Worm (Caenorhabditis elegans) whole organism, L2 larva: ENCODE data around the gene his-40.

Experiments
- C34F6.9 ChIP-seq: fragments of 150-350 bp; optimal IDR thresholded peaks from 2 replicates; lab custom pipeline; 2014; ENCODE audit warnings: missing biosample characterization, missing genetic modification characterization
- F13H6.1 ChIP-seq: sonication (generic microtip); optimal IDR thresholded peaks from 2 replicates; lab custom pipeline; 2016; ENCODE audit warnings: missing genetic modification characterization, missing compliant biosample characterization
- R02D3.7 ChIP-seq: fragments of 150-350 bp; optimal IDR thresholded peaks from 2 replicates; lab custom pipeline; 2014; ENCODE audit warnings: missing biosample characterization, missing genetic modification characterization
- ZK546.5 ChIP-seq: sonication (generic microtip); optimal IDR thresholded peaks from 2 replicates; lab custom pipeline; 2017; ENCODE audit warnings: missing biosample characterization, missing genetic modification characterization
- ceh-82 ChIP-seq: fragments of 150-350 bp; optimal IDR thresholded peaks from 2 replicates; lab custom pipeline; 2014; ENCODE audit warnings: missing biosample characterization, missing genetic modification characterization
- crh-2 ChIP-seq: sonication (generic microtip); optimal IDR thresholded peaks from 2 replicates; lab custom pipeline; 2017; ENCODE audit warnings: missing biosample characterization, missing genetic modification characterization
- elt-1 ChIP-seq: fragments of 150-350 bp; optimal IDR thresholded peaks from 2 replicates; lab custom pipeline; 2014; ENCODE audit warnings: missing biosample characterization, missing genetic modification characterization
- elt-3 ChIP-seq: sonication (generic microtip); optimal IDR thresholded peaks from 2 replicates; lab custom pipeline; 2017; ENCODE audit warnings: missing biosample characterization, missing genetic modification characterization
- fos-1 ChIP-seq: fragments of 150-350 bp; optimal IDR thresholded peaks from 2 replicates; lab custom pipeline; 2014; ENCODE audit warnings: missing biosample characterization, missing genetic modification characterization
- gmeb-1 ChIP-seq: fragments of 150-350 bp; optimal IDR thresholded peaks from 2 replicates; lab custom pipeline; 2014; ENCODE audit warnings: missing biosample characterization, missing genetic modification characterization
- lin-39 ChIP-seq: fragments of 150-350 bp; optimal IDR thresholded peaks from 2 replicates; lab custom pipeline; 2014; ENCODE audit warnings: missing biosample characterization, missing genetic modification reagents, missing genetic modification characterization
- lsy-2 ChIP-seq, 2 experiments: fragments of 150-350 bp in 1 of 2; sonication (generic microtip) in 1 of 2; optimal IDR thresholded peaks; 2 replicates each; lab custom pipeline; 2014 to 2017; ENCODE audit warnings: missing biosample characterization in 2 of 2, missing genetic modification characterization in 2 of 2
- mab-5 ChIP-seq: fragments of 150-350 bp; optimal IDR thresholded peaks from 2 replicates; lab custom pipeline; 2014; ENCODE audit warnings: missing biosample characterization, missing genetic modification characterization
- nhr-12 ChIP-seq: fragments of 150-350 bp; optimal IDR thresholded peaks from 2 replicates; lab custom pipeline; 2014; ENCODE audit warnings: missing biosample characterization, missing genetic modification characterization
- nhr-6 ChIP-seq: fragments of 150-350 bp; optimal IDR thresholded peaks from 2 replicates; lab custom pipeline; 2014; ENCODE audit warnings: missing biosample characterization, missing genetic modification characterization
- nhr-77 ChIP-seq: fragments of 150-350 bp; optimal IDR thresholded peaks from 2 replicates; lab custom pipeline; 2014; ENCODE audit warnings: missing biosample characterization, missing genetic modification characterization
- skn-1 ChIP-seq: sonication (generic microtip); optimal IDR thresholded peaks from 2 replicates; lab custom pipeline; 2017; ENCODE audit warnings: missing biosample characterization, missing genetic modification characterization
- unc-55 ChIP-seq: fragments of 150-350 bp; sonication (generic microtip); optimal IDR thresholded peaks from 3 replicates; lab custom pipeline; 2014; ENCODE audit warnings: missing biosample characterization, missing genetic modification reagents, missing genetic modification characterization
- zag-1 ChIP-seq: fragments of 150-350 bp; optimal IDR thresholded peaks from 2 replicates; lab custom pipeline; 2014; ENCODE audit warnings: missing biosample characterization, missing genetic modification characterization
- ztf-1 ChIP-seq: fragments of 200-800 bp; sonication (Bioruptor generic); conservative IDR thresholded peaks from 2 replicates; pipeline ENCODE4 v1.3.6; 2022; ENCODE audit warnings: missing genetic modification characterization, missing compliant biosample characterization
- ztf-4 ChIP-seq: fragments of 150-350 bp; optimal IDR thresholded peaks from 2 replicates; lab custom pipeline; 2014; ENCODE audit warnings: missing biosample characterization, missing genetic modification characterization

Gene his-40

DNA sequence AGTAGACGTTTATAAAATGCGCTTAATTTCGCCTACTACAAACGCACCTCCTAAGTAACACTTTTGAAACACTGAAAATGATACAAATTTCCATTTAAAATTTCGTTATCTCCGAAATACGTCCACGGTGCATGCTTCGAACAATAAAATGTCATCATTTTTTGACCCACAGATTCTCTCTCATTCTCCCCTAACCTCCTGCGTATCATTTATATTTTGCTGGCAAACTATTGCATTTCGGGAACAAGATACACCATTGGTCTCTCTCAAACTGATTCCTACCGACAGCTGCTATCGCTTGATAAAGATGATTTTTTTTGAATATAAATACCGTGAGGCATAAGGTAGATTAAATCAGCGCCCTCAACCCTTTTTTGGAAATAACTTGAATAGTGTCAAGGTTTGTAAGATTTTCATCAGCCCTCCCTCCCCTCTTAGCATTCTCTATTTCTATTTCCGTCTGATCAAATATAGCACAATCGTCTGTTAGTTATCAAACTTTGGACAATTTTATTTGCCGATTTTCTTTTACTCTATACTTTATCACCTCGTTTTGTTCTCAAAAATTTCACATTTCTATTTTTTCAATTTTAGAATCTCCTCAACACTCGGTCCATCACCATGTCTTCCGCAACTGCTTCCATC lies 31.1 kb downstream of the his-40 start, which contains the start of gene C07D8.6 (continued):
- no peak for TF ChIP-seq nhr-77 (tag; lab: Kevin White, UChicago)
- no peak for TF ChIP-seq elt-3 (tag; lab: Kevin White, UChicago)
- TF ChIP-seq nhr-6 (tag; lab: Kevin White, UChicago) = no peak

DNA sequence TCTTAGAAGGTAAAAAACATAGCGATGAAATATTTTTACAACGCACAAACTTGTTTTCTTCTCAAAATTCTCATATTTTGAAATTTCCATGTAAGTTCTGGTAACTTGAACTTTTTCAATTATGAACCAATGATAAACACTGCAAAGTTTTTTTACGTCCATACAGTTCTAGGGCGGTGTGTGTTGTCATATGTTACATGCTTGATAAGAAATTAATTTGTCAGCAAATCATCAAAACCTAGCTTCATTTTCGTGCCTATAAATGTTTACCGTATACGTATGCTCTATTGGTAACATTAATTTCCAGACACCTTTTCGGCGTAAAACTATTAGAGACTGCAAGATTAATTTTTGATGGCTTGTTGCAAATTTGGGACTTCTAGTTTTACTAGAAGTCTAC lies 33.3 kb downstream of the his-40 start:
- TF ChIP-seq C34F6.9 (tag; lab: Kevin White, UChicago) (no peak), lin-39 (tag; lab: Kevin White, UChicago) (no peak), nhr-12 (tag; lab: Kevin White, UChicago) (no peak), crh-2 (tag; lab: Kevin White, UChicago) (peak; percentile 5), fos-1 (tag; lab: Kevin White, UChicago) (peak; percentile 39), gmeb-1 (tag; lab: Kevin White, UChicago) (no peak), ztf-4 (tag; lab: Kevin White, UChicago) (no peak), ceh-82 (tag; lab: Kevin White, UChicago) (no peak), R02D3.7 (no peak), lsy-2 (tag; optimal IDR thresholded peaks at IDR 0.05; lab: Kevin White, UChicago) (no peak), ztf-1 (GFP tag; lab: Robert Waterston, UW) (no peak), unc-55 (GFP tag; lab: Kevin White, UChicago) (no peak), F13H6.1 (no peak), nhr-77 (tag; lab: Kevin White, UChicago) (no peak), skn-1 (peak; percentile 76)
- TF ChIP-seq, all 48 proteins: peak for 3

DNA sequence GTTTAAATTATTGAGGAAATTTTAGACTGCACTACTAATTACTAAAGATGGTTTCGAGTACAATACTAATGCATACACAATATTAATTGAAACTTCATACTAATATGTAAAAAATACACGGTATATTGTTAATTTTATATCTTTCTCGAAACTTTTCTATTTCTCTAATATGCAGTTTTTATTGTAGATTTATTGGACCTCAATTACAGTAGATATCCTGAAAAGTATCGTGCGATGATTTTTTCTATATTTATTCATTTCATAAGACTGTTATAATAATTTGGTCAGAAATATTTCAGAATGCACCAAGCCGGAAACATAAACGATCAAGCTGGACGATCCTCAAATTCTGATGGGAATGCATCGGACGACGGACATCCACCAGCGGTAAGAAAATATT lies 33.8 kb downstream of the his-40 start, which contains the start of gene C07D8.5:
Gene C07D8.5 (plus strand): TSS at position 301 of the 400 bp plus-strand sequence.
- no peak for TF ChIP-seq mab-5
- TF ChIP-seq ZK546.5 (tag; lab: Kevin White, UChicago) = no peak
- no peak for TF ChIP-seq zag-1 (tag; lab: Kevin White, UChicago)
- TF ChIP-seq elt-1 (tag; lab: Kevin White, UChicago) = no peak
